Fruit fly (Drosophila melanogaster) whole organism, wandering third instar larva: ENCODE data around the gene ND-B14.5A.

ENCODE experiments used
- Abd-B ChIP-seq: fragments of >200 bp; optimal IDR thresholded peaks from 2 replicates; lab custom pipeline; 2017; ENCODE audit warnings: missing biosample characterization, missing genetic modification characterization
- CG9705 ChIP-seq: fragments of 200-800 bp; sonication (Bioruptor generic); optimal IDR thresholded peaks from 2 replicates; lab custom pipeline; 2018; ENCODE audit warnings: missing biosample characterization, mild to moderate bottlenecking, missing genetic modification characterization
- Hr78 ChIP-seq: fragments of >200 bp; optimal IDR thresholded peaks from 2 replicates; lab custom pipeline; 2017; ENCODE audit warnings: missing biosample characterization, missing genetic modification characterization
- Hr83 ChIP-seq: fragments of 200-300 bp; sonication (Bioruptor generic); optimal IDR thresholded peaks from 2 replicates; lab custom pipeline; 2016; ENCODE audit warnings: missing biosample characterization, mild to moderate bottlenecking, missing genetic modification characterization, moderate library complexity; ENCODE audit not compliant: poor library complexity, severe bottlenecking
- N ChIP-seq: fragments of >200 bp; optimal IDR thresholded peaks from 2 replicates; lab custom pipeline; 2018; ENCODE audit warnings: missing biosample characterization, missing external identifiers, missing genetic modification characterization
- OdsH ChIP-seq: fragments of 200-800 bp; sonication (Bioruptor generic); optimal IDR thresholded peaks from 2 replicates; lab custom pipeline; 2016; ENCODE audit warnings: missing biosample characterization, mild to moderate bottlenecking, missing genetic modification characterization
- br ChIP-seq: fragments of 200-800 bp; sonication (Bioruptor generic); optimal IDR thresholded peaks from 2 replicates; lab custom pipeline; 2016; ENCODE audit warnings: missing biosample characterization, missing genetic modification characterization
- foxo ChIP-seq, 2 experiments: fragments of 200-800 bp; sonication (Bioruptor generic); optimal IDR thresholded peaks; 2 replicates in 1 of 2; 3 replicates in 1 of 2; lab custom pipeline; 2016 to 2017; ENCODE audit warnings: missing biosample characterization in 2 of 2, missing genetic modification characterization in 2 of 2
- fru ChIP-seq: fragments of 200-800 bp; sonication (Bioruptor generic); optimal IDR thresholded peaks from 3 replicates; lab custom pipeline; 2016; ENCODE audit warnings: missing biosample characterization, mild to moderate bottlenecking, missing genetic modification characterization
- pan ChIP-seq: fragments of >200 bp; optimal IDR thresholded peaks from 2 replicates; lab custom pipeline; 2017
- psq ChIP-seq: fragments of 200-800 bp; sonication (Bioruptor generic); optimal IDR thresholded peaks from 3 replicates; lab custom pipeline; 2017; ENCODE audit warnings: missing biosample characterization, mild to moderate bottlenecking, missing genetic modification characterization, moderate library complexity
- rgr ChIP-seq: fragments of 200-800 bp; sonication (Bioruptor generic); optimal IDR thresholded peaks from 3 replicates; lab custom pipeline; 2016; ENCODE audit warnings: missing biosample characterization, mild to moderate bottlenecking, missing genetic modification characterization
- usp ChIP-seq: fragments of >200 bp; optimal IDR thresholded peaks from 2 replicates; lab custom pipeline; 2017; ENCODE audit warnings: missing biosample characterization, missing genetic modification characterization

DNA sequence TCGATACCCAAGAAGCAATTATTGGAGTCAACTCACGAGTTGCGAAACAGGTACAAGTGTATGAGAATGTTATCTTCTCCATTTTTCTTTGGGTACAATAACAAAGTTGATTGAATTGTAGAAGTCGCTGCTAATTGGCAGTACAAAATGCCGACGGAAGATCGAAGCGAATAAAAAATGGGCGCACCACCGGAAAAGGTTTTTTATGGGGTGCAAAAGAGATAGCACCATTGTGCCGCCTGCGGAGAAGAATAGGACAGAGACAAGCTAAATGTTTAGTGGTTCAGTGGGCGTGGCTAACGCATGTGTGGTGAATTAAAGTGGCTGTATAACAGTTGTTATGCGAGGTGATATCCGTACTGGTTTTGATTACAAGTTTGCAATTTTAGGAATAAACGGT, 31.8 kb upstream of the ND-B14.5A start:
- TF ChIP-seq Hr78 (GFP tag; lab: Kevin White, UChicago), result no peak
- TF ChIP-seq N, result no peak
- no peak for TF ChIP-seq Abd-B (GFP tag; lab: Kevin White, UChicago)
- TF ChIP-seq fru (GFP tag; lab: Kevin White, UChicago), result no peak
- TF ChIP-seq psq (GFP tag; lab: Kevin White, UChicago), result no peak
- peak; percentile 12 for TF ChIP-seq rgr (GFP tag; lab: Kevin White, UChicago)
- peak; percentile 2 for TF ChIP-seq br (GFP tag; lab: Kevin White, UChicago)
- peak; percentile 44 for TF ChIP-seq Hr83 (GFP tag; lab: Kevin White, UChicago)
- TF ChIP-seq CG9705 (GFP tag; lab: Kevin White, UChicago), result peak; percentile 28
- TF ChIP-seq OdsH (GFP tag; lab: Kevin White, UChicago), result no peak
- no peak for TF ChIP-seq foxo (GFP tag; optimal IDR thresholded peaks at IDR 0.05; lab: Kevin White, UChicago)
- no peak for TF ChIP-seq usp (GFP tag; lab: Kevin White, UChicago)
- TF ChIP-seq pan (lab: Kevin White, UChicago), result no peak
